Worm (Caenorhabditis elegans): Measurements from ENCODE around the gene dhcr-24.

dhcr-24 gene

DNA sequence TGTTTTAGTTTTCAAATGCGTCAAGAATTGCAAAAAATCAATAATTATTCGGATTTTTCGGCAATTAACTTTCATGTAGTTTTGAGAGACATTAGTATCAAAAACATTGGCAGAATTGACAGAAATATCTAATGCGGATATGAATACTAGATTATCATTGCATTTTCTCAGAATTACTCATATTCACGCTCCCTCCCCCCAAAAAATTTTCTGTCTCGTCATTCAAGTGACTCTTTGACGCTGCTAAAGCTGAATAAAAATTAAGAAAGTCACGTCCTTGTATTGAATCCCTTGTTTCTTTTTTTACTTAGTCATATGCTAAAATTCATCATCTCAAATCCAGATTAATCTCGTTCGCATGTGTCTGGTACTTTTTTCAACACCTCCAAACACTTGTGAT is 32.7 kb upstream of the dhcr-24 start:
- TF ChIP-seq jun-1 (tag; optimal IDR thresholded peaks at IDR 0.05): no peak
- no peak for TF ChIP-seq isw-1 (GFP tag; IDR thresholded peaks at IDR 0.05)
- peak; percentile 59 for TF ChIP-seq fkh-4 (tag; optimal IDR thresholded peaks at IDR 0.05; ENCODE audit: borderline replicate concordance)
- TF ChIP-seq ztf-11 (tag; optimal IDR thresholded peaks at IDR 0.05): no peak
- no peak for TF ChIP-seq nhr-85 (tag)
- TF ChIP-seq nhr-237 (tag; optimal IDR thresholded peaks at IDR 0.05): no peak
- TF ChIP-seq swsn-7 (tag; optimal IDR thresholded peaks at IDR 0.05): peak; percentile 41
- no peak for TF ChIP-seq skn-1 (tag; optimal IDR thresholded peaks at IDR 0.05)
- no peak for TF ChIP-seq blmp-1 (tag; optimal IDR thresholded peaks at IDR 0.05)
- no peak for TF ChIP-seq elt-2 (tag; optimal IDR thresholded peaks at IDR 0.05)
- peak; percentile 79 for TF ChIP-seq nhr-47 (tag; optimal IDR thresholded peaks at IDR 0.05)
- TF ChIP-seq nhr-84 (tag; optimal IDR thresholded peaks at IDR 0.05): no peak
- TF ChIP-seq nhr-28 (tag; optimal IDR thresholded peaks at IDR 0.05): no peak
- no peak for TF ChIP-seq aha-1 (tag; optimal IDR thresholded peaks at IDR 0.05)
- TF ChIP-seq ztf-4 (tag; optimal IDR thresholded peaks at IDR 0.05): no peak
- no peak for TF ChIP-seq nhr-11 (tag; optimal IDR thresholded peaks at IDR 0.05)
- no peak for TF ChIP-seq nhr-19 (GFP tag; conservative IDR thresholded peaks at IDR 0.05)
- peak; percentile 18 for TF ChIP-seq hlh-4 (tag; optimal IDR thresholded peaks at IDR 0.05)
- TF ChIP-seq snu-23 (GFP tag; optimal IDR thresholded peaks at IDR 0.05): peak; percentile 10
- TF ChIP-seq egl-27 (tag; optimal IDR thresholded peaks at IDR 0.05): no peak
- TF ChIP-seq lsy-2 (tag; optimal IDR thresholded peaks at IDR 0.05): peak in 1 of 2 experiments; percentile 22
- no peak for TF ChIP-seq ama-1 (optimal IDR thresholded peaks at IDR 0.05)
- TF ChIP-seq pax-3 (tag; optimal IDR thresholded peaks at IDR 0.05): peak; percentile 79
- TF ChIP-seq lin-13 (GFP tag; optimal IDR thresholded peaks at IDR 0.05): no peak
- no peak for TF ChIP-seq grh-1 (GFP tag; IDR thresholded peaks at IDR 0.05)
- TF ChIP-seq mef-2 (tag; optimal IDR thresholded peaks at IDR 0.05): no peak
- no peak for TF ChIP-seq nhr-90 (tag; optimal IDR thresholded peaks at IDR 0.05; ENCODE audit: poor library complexity)
- no peak for TF ChIP-seq hlh-17 (GFP tag; optimal IDR thresholded peaks at IDR 0.05; ENCODE audit: borderline replicate concordance)
- peak; percentile 74 for TF ChIP-seq nhr-71 (tag; optimal IDR thresholded peaks at IDR 0.05)
- TF ChIP-seq mdl-1 (tag; optimal IDR thresholded peaks at IDR 0.05): no peak
- no peak for TF ChIP-seq unc-62 (GFP tag; optimal IDR thresholded peaks at IDR 0.05)
- TF ChIP-seq ceh-82 (tag; optimal IDR thresholded peaks at IDR 0.05): no peak
- TF ChIP-seq lir-3 (tag; optimal IDR thresholded peaks at IDR 0.05; ENCODE audit: poor library complexity): no peak
- TF ChIP-seq fkh-10 (GFP tag; optimal IDR thresholded peaks at IDR 0.05): no peak
- peak; percentile 95 for TF ChIP-seq fkh-8 (tag; optimal IDR thresholded peaks at IDR 0.05)
- no peak for TF ChIP-seq sup-37 (GFP tag; optimal IDR thresholded peaks at IDR 0.05)
- TF ChIP-seq ceh-63 (GFP tag; optimal IDR thresholded peaks at IDR 0.05): no peak
- TF ChIP-seq lin-14 (GFP tag; optimal IDR thresholded peaks at IDR 0.05): peak; percentile 62
- TF ChIP-seq mep-1 (tag; optimal IDR thresholded peaks at IDR 0.05): no peak
- TF ChIP-seq lin-35 (GFP tag; optimal IDR thresholded peaks at IDR 0.05): peak in 1 of 2 experiments; percentile 2
- peak; percentile 66 for TF ChIP-seq fos-1 (tag; optimal IDR thresholded peaks at IDR 0.05)
- no peak for TF ChIP-seq unc-30 (tag; optimal IDR thresholded peaks at IDR 0.05)
- no peak for TF ChIP-seq irx-1 (tag; optimal IDR thresholded peaks at IDR 0.05)
- TF ChIP-seq ceh-88 (GFP tag; IDR thresholded peaks at IDR 0.05): no peak
- TF ChIP-seq sox-4 (tag; optimal IDR thresholded peaks at IDR 0.05): peak; percentile 85
- peak; percentile 36 for TF ChIP-seq nhr-20 (tag; optimal IDR thresholded peaks at IDR 0.05)
- no peak for TF ChIP-seq C16A3.4 (tag; optimal IDR thresholded peaks at IDR 0.05)
- TF ChIP-seq elt-3 (tag; optimal IDR thresholded peaks at IDR 0.05): no peak
- no peak for TF ChIP-seq ceh-90 (tag; optimal IDR thresholded peaks at IDR 0.05)
- TF ChIP-seq dsc-1 (tag; optimal IDR thresholded peaks at IDR 0.05): peak; percentile 98
- TF ChIP-seq C04F5.9 (tag; optimal IDR thresholded peaks at IDR 0.05): no peak
- no peak for TF ChIP-seq dpl-1 (GFP tag; optimal IDR thresholded peaks at IDR 0.05)
- no peak for TF ChIP-seq pag-3 (tag; optimal IDR thresholded peaks at IDR 0.05; ENCODE audit: borderline replicate concordance, insufficient read depth)

All from whole organism, L1 larva.